Fruit fly (Drosophila melanogaster): ENCODE results near the gene foxo.

The foxo gene

dm6 chr3R:14011629-14012028, 45.1 kb upstream of the foxo start (continued):
- TF ChIP-seq CG3919 (GFP tag; optimal IDR thresholded peaks at IDR 0.05) (peak; percentile 13), acj6 (GFP tag; optimal IDR thresholded peaks at IDR 0.05) (no peak)

- TF ChIP-seq CG1621 (tag; optimal IDR thresholded peaks at IDR 0.05) (peak; percentile 83), CG6792 (GFP tag; optimal IDR thresholded peaks at IDR 0.05) (peak; percentile 82), CG10631 (GFP tag; optimal IDR thresholded peaks at IDR 0.05) (peak; percentile 76), CG16779 (tag; optimal IDR thresholded peaks at IDR 0.05) (peak; percentile 49), CG3919 (GFP tag; optimal IDR thresholded peaks at IDR 0.05) (peak; percentile 97), spab (GFP tag; optimal IDR thresholded peaks at IDR 0.05) (peak; percentile 96), fd85E (GFP tag; optimal IDR thresholded peaks at IDR 0.05) (peak; percentile 94), Sox15 (GFP tag; optimal IDR thresholded peaks at IDR 0.05) (peak; percentile 68), CG3032 (tag; optimal IDR thresholded peaks at IDR 0.05) (peak; percentile 86), OdsH (GFP tag; optimal IDR thresholded peaks at IDR 0.05) (peak; percentile 84), Eip78C (GFP tag) (peak; percentile 96), fd59A (GFP tag; optimal IDR thresholded peaks at IDR 0.05) (peak; percentile 75), Ets21C (GFP tag; optimal IDR thresholded peaks at IDR 0.05) (peak; percentile 60), Blimp-1 (GFP tag; optimal IDR thresholded peaks at IDR 0.05) (peak; percentile 40), Smox (GFP tag; optimal IDR thresholded peaks at IDR 0.05) (peak; percentile 77), CG6163 (GFP tag; IDR thresholded peaks at IDR 0.05) (peak; percentile 97), net (GFP tag; optimal IDR thresholded peaks at IDR 0.05) (peak; percentile 80), Gug (GFP tag; IDR thresholded peaks at IDR 0.05) (peak; percentile 85), CG10669 (GFP tag; optimal IDR thresholded peaks at IDR 0.05) (peak; percentile 97), CG7368 (GFP tag; optimal IDR thresholded peaks at IDR 0.05) (peak; percentile 96), CG8119 (GFP tag; IDR thresholded peaks at IDR 0.05) (peak; percentile 81), CG6276 (GFP tag; optimal IDR thresholded peaks at IDR 0.05) (peak; percentile 79), Ets96B (tag; optimal IDR thresholded peaks at IDR 0.05) (peak; percentile 89), CG11762 (GFP tag; optimal IDR thresholded peaks at IDR 0.05; ENCODE audit: insufficient read depth) (peak; percentile 95), svp (GFP tag) (peak; percentile 81), Hr38 (GFP tag; optimal IDR thresholded peaks at IDR 0.05) (no peak), achi (GFP tag; optimal IDR thresholded peaks at IDR 0.05) (peak; percentile 83), Sox14 (GFP tag; optimal IDR thresholded peaks at IDR 0.05) (peak; percentile 87), Hr39 (GFP tag; optimal IDR thresholded peaks at IDR 0.05) (peak; percentile 74), esn (GFP tag; optimal IDR thresholded peaks at IDR 0.05) (peak; percentile 81), CG6854 (GFP tag; optimal IDR thresholded peaks at IDR 0.05) (peak; percentile 60), CG8632 (GFP tag; optimal IDR thresholded peaks at IDR 0.05) (peak; percentile 81), CG15336 (GFP tag; IDR thresholded peaks at IDR 0.05) (peak; percentile 76), eg (GFP tag; IDR thresholded peaks at IDR 0.05) (peak; percentile 87), acj6 (GFP tag; optimal IDR thresholded peaks at IDR 0.05) (peak; percentile 82), Met (GFP tag; optimal IDR thresholded peaks at IDR 0.05) (peak; percentile 81), Hr4 (GFP tag; optimal IDR thresholded peaks at IDR 0.05) (peak; percentile 81), CG4318 (GFP tag; optimal IDR thresholded peaks at IDR 0.05) (peak; percentile 52), dsx (GFP tag; optimal IDR thresholded peaks at IDR 0.05; ENCODE audit: poor library complexity, severe bottlenecking) (peak; percentile 71), fkh (GFP tag; optimal IDR thresholded peaks at IDR 0.05) (peak; percentile 86), CG11294 (GFP tag; IDR thresholded peaks at IDR 0.05) (peak; percentile 80), dac (GFP tag; optimal IDR thresholded peaks at IDR 0.05) (peak; percentile 30), topi (GFP tag; optimal IDR thresholded peaks at IDR 0.05) (peak; percentile 86), lz (GFP tag; optimal IDR thresholded peaks at IDR 0.05) (peak; percentile 79), CG9139 (GFP tag; optimal IDR thresholded peaks at IDR 0.05) (peak; percentile 92), salr (GFP tag; optimal IDR thresholded peaks at IDR 0.05) (peak; percentile 50 to 78), Eip75B (GFP tag; optimal IDR thresholded peaks at IDR 0.05) (peak; percentile 88), vri (GFP tag; optimal IDR thresholded peaks at IDR 0.05) (peak; percentile 53), CG31627 (GFP tag; optimal IDR thresholded peaks at IDR 0.05) (peak; percentile 72)
These were observed 44.1 kb upstream of the foxo start for dm6 chr3R:14012478-14013146.
